Worm (Caenorhabditis elegans): ENCODE data around the gene tbcb-1.

DNA sequence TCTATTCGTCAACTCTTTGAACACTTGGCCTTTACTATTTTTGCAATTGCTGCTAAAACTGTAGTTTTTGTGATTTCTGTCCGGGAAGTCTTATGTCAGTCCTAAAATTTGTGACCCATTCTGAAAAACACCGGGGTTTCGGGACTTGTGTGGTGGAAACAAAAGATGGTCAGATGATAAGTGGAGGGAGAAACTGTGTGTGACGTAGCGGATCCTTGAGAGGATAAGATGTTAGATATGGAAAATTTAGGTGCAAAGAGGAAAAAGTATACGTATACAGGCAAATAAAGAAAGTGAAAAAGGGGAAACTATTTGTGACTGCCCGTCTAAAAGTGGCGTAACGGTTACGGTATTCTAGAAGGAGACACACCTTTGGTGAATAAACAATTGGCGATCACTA is 44.5 kb downstream of the tbcb-1 start:
- TF ChIP-seq ztf-11 (tag; optimal IDR thresholded peaks at IDR 0.05) (no peak), daf-16 (GFP tag; optimal IDR thresholded peaks at IDR 0.05) (no peak), daf-16 (tag; optimal IDR thresholded peaks at IDR 0.05) (no peak), zfp-2 (tag; optimal IDR thresholded peaks at IDR 0.05) (no peak), fos-1 (tag; optimal IDR thresholded peaks at IDR 0.05) (no peak), unc-62 (GFP tag; optimal IDR thresholded peaks at IDR 0.05 in 1 of 2) (no peak), unc-62 (tag; optimal IDR thresholded peaks at IDR 0.05) (no peak), lsy-2 (tag; optimal IDR thresholded peaks at IDR 0.05) (no peak), egl-27 (tag; optimal IDR thresholded peaks at IDR 0.05) (no peak), fkh-10 (GFP tag; optimal IDR thresholded peaks at IDR 0.05) (no peak), ama-1 (optimal IDR thresholded peaks at IDR 0.05) (no peak), nhr-48 (tag; optimal IDR thresholded peaks at IDR 0.05) (no peak), mdt-29 (GFP tag; IDR thresholded peaks at IDR 0.05) (no peak), snpc-1.2 (GFP tag; IDR thresholded peaks at IDR 0.05) (no peak), ztf-7 (tag; optimal IDR thresholded peaks at IDR 0.05) (no peak), ZK546.5 (tag; optimal IDR thresholded peaks at IDR 0.05) (no peak)
